Worm (Caenorhabditis elegans) whole organism, mixed stage, embryonic: ENCODE measurements around the gene C06E4.8.
"Not testable (repeated sequence)": the region's sequence is repeated elsewhere in the genome, so short reads cannot be mapped to it uniquely, and the experiment has no call there.

Experiments used
- blmp-1 ChIP-seq: fragments of 150-350 bp; optimal IDR thresholded peaks from 2 replicates; lab custom pipeline; 2014; ENCODE audit warnings: missing biosample characterization, missing genetic modification characterization
- ceh-43 ChIP-seq: fragments of 200-800 bp; sonication (Bioruptor generic); optimal IDR thresholded peaks from 2 replicates; lab custom pipeline; 2018; ENCODE audit warnings: mild to moderate bottlenecking, missing genetic modification characterization, moderate library complexity, missing compliant biosample characterization
- elt-1 ChIP-seq: sonication (generic microtip); optimal IDR thresholded peaks from 2 replicates; lab custom pipeline; 2017; ENCODE audit warnings: missing genetic modification characterization, mild to moderate bottlenecking, missing compliant biosample characterization, antibody characterized with exemption, moderate library complexity, borderline replicate concordance; ENCODE audit not compliant: insufficient read depth
- flh-1 ChIP-seq: fragments of 200-800 bp; sonication (Bioruptor generic); optimal IDR thresholded peaks from 2 replicates; lab custom pipeline; 2018; ENCODE audit warnings: mild to moderate bottlenecking, missing genetic modification characterization, moderate library complexity, missing compliant biosample characterization
- lin-13 ChIP-seq: fragments of 150-350 bp; optimal IDR thresholded peaks from 2 replicates; lab custom pipeline; 2014; ENCODE audit warnings: missing biosample characterization, missing genetic modification characterization
- lsy-2 ChIP-seq: fragments of 150-350 bp; optimal IDR thresholded peaks from 2 replicates; lab custom pipeline; 2014; ENCODE audit warnings: missing biosample characterization, missing genetic modification characterization
- mls-2 ChIP-seq: sonication (generic microtip); optimal IDR thresholded peaks from 2 replicates; lab custom pipeline; 2016; ENCODE audit warnings: mild to moderate bottlenecking, missing genetic modification characterization, moderate library complexity, missing compliant biosample characterization
- nhr-12 ChIP-seq: fragments of 150-350 bp; optimal IDR thresholded peaks from 2 replicates; lab custom pipeline; 2014; ENCODE audit warnings: missing biosample characterization, missing genetic modification characterization
- nhr-237 ChIP-seq: fragments of 150-350 bp; optimal IDR thresholded peaks from 2 replicates; lab custom pipeline; 2014; ENCODE audit warnings: missing biosample characterization, missing genetic modification characterization
- sem-2 ChIP-seq: fragments of 200-800 bp; sonication (Bioruptor generic); optimal IDR thresholded peaks from 2 replicates; lab custom pipeline; 2018; ENCODE audit warnings: mild to moderate bottlenecking, missing genetic modification characterization, missing compliant biosample characterization
- sptf-1 ChIP-seq: sonication (generic microtip); optimal IDR thresholded peaks from 2 replicates; lab custom pipeline; 2017; ENCODE audit warnings: mild to moderate bottlenecking, missing genetic modification characterization, moderate library complexity, missing compliant biosample characterization
- unc-120 ChIP-seq: sonication (generic microtip); optimal IDR thresholded peaks from 2 replicates; lab custom pipeline; 2017; ENCODE audit warnings: missing genetic modification characterization, missing compliant biosample characterization; ENCODE audit not compliant: poor library complexity, severe bottlenecking
- unc-62 ChIP-seq: fragments of 150-350 bp; optimal IDR thresholded peaks from 2 replicates; lab custom pipeline; 2014; ENCODE audit warnings: missing biosample characterization, missing genetic modification reagents, missing genetic modification characterization
- zip-8 ChIP-seq: fragments of 150-350 bp; optimal IDR thresholded peaks from 2 replicates; lab custom pipeline; 2014; ENCODE audit warnings: missing biosample characterization, missing genetic modification characterization

DNA sequence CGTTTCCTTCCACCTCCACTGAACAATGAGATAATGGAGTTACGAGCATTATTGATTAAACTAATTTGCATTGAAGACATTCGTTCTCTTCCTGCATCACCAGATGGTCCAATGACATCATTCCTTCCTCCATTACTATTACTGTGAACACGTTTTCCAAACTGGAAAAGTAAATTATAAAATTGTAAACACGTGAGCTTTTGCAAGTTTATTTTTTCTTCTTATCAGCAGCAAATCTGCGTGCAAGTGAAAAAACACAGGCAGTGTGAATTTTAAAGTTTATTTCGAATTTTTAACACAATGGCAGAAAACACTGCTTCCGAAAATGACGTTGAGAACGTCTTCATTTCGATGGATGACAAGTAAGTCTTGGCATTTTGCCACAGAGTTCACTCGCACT, 38.4 kb downstream of the C06E4.8 start, which contains the start of gene D2024.1:
- TF ChIP-seq elt-1 (tag; lab: Kevin White, UChicago); nhr-12; lin-13 (tag; lab: Kevin White, UChicago); mls-2 (tag; lab: Kevin White, UChicago); lsy-2; nhr-237 (tag; lab: Kevin White, UChicago); zip-8 (tag; lab: Kevin White, UChicago); flh-1 (GFP tag; lab: Kevin White, UChicago); sptf-1; unc-120 (tag; lab: Kevin White, UChicago); unc-62 (GFP tag; lab: Kevin White, UChicago); sem-2 (GFP tag; lab: Kevin White, UChicago); blmp-1 (tag; lab: Kevin White, UChicago); ceh-43 (GFP tag; lab: Kevin White, UChicago): not testable (repeated sequence)
